Worm (Caenorhabditis elegans) whole organism, L3 larva: ENCODE data around the gene T28A11.17.

Experiments
- R02D3.7 ChIP-seq: fragments of 150-350 bp; optimal IDR thresholded peaks from 2 replicates; lab custom pipeline; 2014; ENCODE audit warnings: missing biosample characterization, missing genetic modification characterization
- ZK546.5 ChIP-seq: sonication (generic microtip); optimal IDR thresholded peaks from 2 replicates; lab custom pipeline; 2017; ENCODE audit warnings: missing biosample characterization, missing genetic modification characterization
- ama-1 ChIP-seq: fragments of 150-350 bp; optimal IDR thresholded peaks from 2 replicates; lab custom pipeline; 2018
- ceh-16 ChIP-seq: sonication (generic microtip); optimal IDR thresholded peaks from 2 replicates; lab custom pipeline; 2017; ENCODE audit warnings: missing biosample characterization, missing genetic modification characterization
- ceh-28 ChIP-seq: fragments of 150-350 bp; optimal IDR thresholded peaks from 2 replicates; lab custom pipeline; 2014; ENCODE audit warnings: missing biosample characterization, missing genetic modification reagents, missing genetic modification characterization
- ceh-82 ChIP-seq: fragments of 150-350 bp; optimal IDR thresholded peaks from 2 replicates; lab custom pipeline; 2014; ENCODE audit warnings: missing biosample characterization, missing genetic modification characterization
- daf-12 ChIP-seq: fragments of 150-350 bp; optimal IDR thresholded peaks from 2 replicates; lab custom pipeline; 2014; ENCODE audit warnings: missing biosample characterization, missing genetic modification reagents, missing genetic modification characterization
- egl-27 ChIP-seq: sonication (generic microtip); optimal IDR thresholded peaks from 4 replicates; lab custom pipeline; 2017; ENCODE audit warnings: missing biosample characterization, missing genetic modification reagents, missing genetic modification characterization
- egl-5 ChIP-seq: fragments of 150-350 bp; optimal IDR thresholded peaks from 2 replicates; lab custom pipeline; 2017; ENCODE audit warnings: missing biosample characterization, missing genetic modification reagents, missing genetic modification characterization, inconsistent platforms
- elt-1 ChIP-seq: fragments of 150-350 bp; optimal IDR thresholded peaks from 2 replicates; lab custom pipeline; 2014; ENCODE audit warnings: missing biosample characterization, missing genetic modification characterization
- elt-2 ChIP-seq: sonication (generic microtip); optimal IDR thresholded peaks from 2 replicates; lab custom pipeline; 2016; ENCODE audit warnings: missing genetic modification reagents, mild to moderate bottlenecking, missing genetic modification characterization, missing compliant biosample characterization
- elt-3 ChIP-seq, 3 experiments: fragments of 150-350 bp in 1 of 3; sonication (generic microtip) in 2 of 3; optimal IDR thresholded peaks; 2 replicates in 2 of 3; 4 replicates in 1 of 3; lab custom pipeline; 2014 to 2017; ENCODE audit warnings: missing biosample characterization in 3 of 3, missing genetic modification characterization in 3 of 3
- eor-1 ChIP-seq, 2 experiments: fragments of 150-350 bp; optimal IDR thresholded peaks; 2 replicates each; lab custom pipeline; 2014 to 2018; ENCODE audit warnings: missing biosample characterization in 2 of 2, missing genetic modification characterization in 2 of 2
- fkh-10 ChIP-seq: sonication (generic microtip); optimal IDR thresholded peaks from 2 replicates; lab custom pipeline; 2017; ENCODE audit warnings: missing biosample characterization, missing genetic modification reagents, missing genetic modification characterization
- fkh-2 ChIP-seq: fragments of 150-350 bp; optimal IDR thresholded peaks from 2 replicates; lab custom pipeline; 2014; ENCODE audit warnings: missing biosample characterization, missing genetic modification reagents, missing genetic modification characterization
- fos-1 ChIP-seq: fragments of 150-350 bp; optimal IDR thresholded peaks from 2 replicates; lab custom pipeline; 2014; ENCODE audit warnings: missing biosample characterization, missing genetic modification characterization
- hmg-11 ChIP-seq: sonication (generic microtip); optimal IDR thresholded peaks from 2 replicates; lab custom pipeline; 2016; ENCODE audit warnings: missing genetic modification characterization, missing compliant biosample characterization
- lin-15B ChIP-seq: fragments of 150-350 bp; optimal IDR thresholded peaks from 2 replicates; lab custom pipeline; 2014; ENCODE audit warnings: missing biosample characterization, missing genetic modification characterization
- lin-39 ChIP-seq: fragments of 150-350 bp; optimal IDR thresholded peaks from 2 replicates; lab custom pipeline; 2018; ENCODE audit warnings: missing biosample characterization, missing genetic modification reagents, missing genetic modification characterization
- mdl-1 ChIP-seq: fragments of 150-350 bp; optimal IDR thresholded peaks from 2 replicates; lab custom pipeline; 2014; ENCODE audit warnings: missing biosample characterization, missing genetic modification characterization
- mml-1 ChIP-seq: fragments of 150-350 bp; sonication (generic microtip); optimal IDR thresholded peaks from 3 replicates; lab custom pipeline; 2014; ENCODE audit warnings: missing biosample characterization, missing genetic modification characterization
- nhr-11 ChIP-seq: fragments of 150-350 bp; optimal IDR thresholded peaks from 2 replicates; lab custom pipeline; 2014; ENCODE audit warnings: missing biosample characterization, missing genetic modification characterization
- nhr-12 ChIP-seq: fragments of 150-350 bp; optimal IDR thresholded peaks from 2 replicates; lab custom pipeline; 2014; ENCODE audit warnings: missing biosample characterization, missing genetic modification characterization
- nhr-23 ChIP-seq: fragments of 150-350 bp; optimal IDR thresholded peaks from 2 replicates; lab custom pipeline; 2014; ENCODE audit warnings: missing biosample characterization, missing genetic modification reagents, missing genetic modification characterization
- nhr-237 ChIP-seq: fragments of 150-350 bp; optimal IDR thresholded peaks from 2 replicates; lab custom pipeline; 2014; ENCODE audit warnings: missing biosample characterization, missing genetic modification characterization
- nhr-25 ChIP-seq: sonication (generic microtip); optimal IDR thresholded peaks from 2 replicates; lab custom pipeline; 2017; ENCODE audit warnings: missing biosample characterization, missing genetic modification characterization
- nhr-28 ChIP-seq: fragments of 150-350 bp; optimal IDR thresholded peaks from 2 replicates; lab custom pipeline; 2014; ENCODE audit warnings: missing biosample characterization, missing genetic modification characterization
- nhr-76 ChIP-seq: fragments of 150-350 bp; sonication (generic microtip); optimal IDR thresholded peaks from 5 replicates; lab custom pipeline; 2014; ENCODE audit warnings: missing biosample characterization, missing genetic modification characterization
- nhr-77 ChIP-seq: fragments of 150-350 bp; optimal IDR thresholded peaks from 2 replicates; lab custom pipeline; 2014; ENCODE audit warnings: missing biosample characterization, missing genetic modification characterization
- pha-4 ChIP-seq: fragments of 150-350 bp; optimal IDR thresholded peaks from 2 replicates; lab custom pipeline; 2014; ENCODE audit warnings: missing biosample characterization, missing genetic modification reagents, missing genetic modification characterization
- sea-2 ChIP-seq: fragments of 150-350 bp; sonication (generic microtip); optimal IDR thresholded peaks from 4 replicates; lab custom pipeline; 2014; ENCODE audit warnings: missing biosample characterization, missing genetic modification reagents, missing genetic modification characterization
- skn-1 ChIP-seq: fragments of 150-350 bp; optimal IDR thresholded peaks from 2 replicates; lab custom pipeline; 2014; ENCODE audit warnings: missing biosample characterization, missing genetic modification characterization
- snpc-4 ChIP-seq: fragments of 150-350 bp; optimal IDR thresholded peaks from 2 replicates; lab custom pipeline; 2014; ENCODE audit warnings: missing biosample characterization, missing genetic modification characterization
- tbx-2 ChIP-seq: sonication (generic microtip); optimal IDR thresholded peaks from 2 replicates; lab custom pipeline; 2016; ENCODE audit warnings: mild to moderate bottlenecking, missing genetic modification characterization, missing compliant biosample characterization
- unc-39 ChIP-seq: sonication (generic microtip); optimal IDR thresholded peaks from 4 replicates; lab custom pipeline; 2017; ENCODE audit warnings: missing biosample characterization, missing genetic modification characterization
- unc-62 ChIP-seq: fragments of 150-350 bp; sonication (generic microtip); optimal IDR thresholded peaks from 4 replicates; lab custom pipeline; 2014; ENCODE audit warnings: missing biosample characterization, missing genetic modification reagents, missing genetic modification characterization
- zag-1 ChIP-seq: fragments of 150-350 bp; optimal IDR thresholded peaks from 2 replicates; lab custom pipeline; 2014; ENCODE audit warnings: missing biosample characterization, missing genetic modification characterization
- ztf-11 ChIP-seq: fragments of 150-350 bp; optimal IDR thresholded peaks from 2 replicates; lab custom pipeline; 2014; ENCODE audit warnings: missing biosample characterization, missing genetic modification characterization

Gene T28A11.17

DNA sequence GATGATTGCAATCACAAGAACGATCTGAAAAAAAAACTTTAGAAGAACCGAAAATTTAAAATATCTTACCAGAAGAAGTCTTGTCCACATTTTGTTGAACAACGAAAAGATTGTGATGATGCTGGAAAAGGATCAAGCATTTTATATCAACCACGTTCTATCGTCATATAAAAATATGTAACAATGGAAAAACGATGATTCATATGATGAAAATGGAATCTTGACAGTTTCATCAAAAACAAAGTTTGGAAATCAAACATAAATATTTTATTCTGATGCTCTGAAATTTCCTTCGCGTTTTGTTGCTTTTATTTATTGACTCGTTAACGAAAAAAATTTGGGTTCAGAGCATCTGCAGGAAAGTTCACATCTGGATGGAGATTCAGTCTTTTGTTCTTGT, 29.5 kb downstream of the T28A11.17 start, which contains the start of the genes K08D9.9 and str-16:
TSS of gene K08D9.9 (minus strand) at position 101 of the 400 bp plus-strand sequence.
TSS of gene str-16 (plus strand) at position 266 of the 400 bp plus-strand sequence.
- no peak for TF ChIP-seq nhr-23 (tag; lab: Kevin White, UChicago)
- TF ChIP-seq elt-2 (tag; lab: Kevin White, UChicago), result no peak
- TF ChIP-seq daf-12, result no peak
- no peak for TF ChIP-seq nhr-237 (tag; lab: Kevin White, UChicago)
- TF ChIP-seq snpc-4 (tag; lab: Kevin White, UChicago), result no peak
- TF ChIP-seq zag-1 (tag; lab: Kevin White, UChicago), result no peak
- TF ChIP-seq hmg-11 (tag; lab: Kevin White, UChicago), result no peak
- TF ChIP-seq ceh-16 (tag; lab: Kevin White, UChicago), result no peak
- no peak for TF ChIP-seq egl-5 (tag; lab: Kevin White, UChicago)
- TF ChIP-seq unc-62 (GFP tag; lab: Kevin White, UChicago), result no peak
- no peak for TF ChIP-seq mml-1 (tag; lab: Kevin White, UChicago)
- no peak for TF ChIP-seq fkh-10 (GFP tag; lab: Kevin White, UChicago)
- no peak for TF ChIP-seq pha-4
- no peak for TF ChIP-seq elt-1
- no peak for TF ChIP-seq nhr-11 (tag; lab: Kevin White, UChicago)
- no peak for TF ChIP-seq skn-1 (tag; lab: Kevin White, UChicago)
- no peak for TF ChIP-seq ama-1 (lab: Kevin White, UChicago)
- no peak for TF ChIP-seq sea-2 (GFP tag; lab: Kevin White, UChicago)
- TF ChIP-seq fkh-2 (tag; lab: Kevin White, UChicago), result no peak
- TF ChIP-seq egl-27 (tag; lab: Kevin White, UChicago), result no peak

DNA sequence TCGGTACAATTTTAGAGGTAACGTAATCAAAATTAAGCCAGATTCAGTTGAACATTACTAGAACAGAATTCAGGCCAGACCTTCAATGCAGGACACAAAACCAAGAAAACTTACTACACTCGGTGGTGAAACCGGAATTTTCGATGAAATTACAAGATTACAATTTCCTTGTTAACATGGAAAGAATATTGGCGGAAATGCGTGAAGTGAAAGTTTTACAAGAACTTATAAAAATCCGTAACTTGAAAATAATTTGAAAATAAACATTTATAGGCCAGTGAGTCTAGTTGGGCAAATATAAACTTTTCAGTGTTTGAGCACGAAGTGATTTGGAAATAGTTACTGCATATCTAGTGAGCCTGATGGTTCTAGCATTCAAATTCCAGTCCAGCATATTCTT, 31.2 kb downstream of the T28A11.17 start, which contains the start of gene K08D9.6:
TSS of gene K08D9.6 (minus strand) at position 101 of the 400 bp plus-strand sequence.
- TF ChIP-seq nhr-11 (tag; lab: Kevin White, UChicago), result no peak
- TF ChIP-seq snpc-4 (tag; lab: Kevin White, UChicago), result no peak
- no peak for TF ChIP-seq nhr-28 (tag; lab: Kevin White, UChicago)
- TF ChIP-seq ZK546.5, result no peak
- no peak for TF ChIP-seq lin-15B (tag; lab: Kevin White, UChicago)
- no peak for TF ChIP-seq pha-4
- TF ChIP-seq zag-1 (tag; lab: Kevin White, UChicago), result no peak
- no peak for TF ChIP-seq elt-1
- TF ChIP-seq unc-39, result no peak
- no peak for TF ChIP-seq daf-12
- TF ChIP-seq egl-27 (tag; lab: Kevin White, UChicago), result no peak
- TF ChIP-seq tbx-2 (tag; lab: Kevin White, UChicago), result no peak
- TF ChIP-seq skn-1 (tag; lab: Kevin White, UChicago), result no peak
- TF ChIP-seq nhr-237 (tag; lab: Kevin White, UChicago), result no peak
- no peak for TF ChIP-seq unc-62 (GFP tag; lab: Kevin White, UChicago)
- no peak for TF ChIP-seq R02D3.7 (tag; lab: Kevin White, UChicago)
- TF ChIP-seq nhr-25 (tag; lab: Kevin White, UChicago), result no peak
- no peak for TF ChIP-seq nhr-77 (tag; lab: Kevin White, UChicago)
- TF ChIP-seq ztf-11, result no peak
- no peak for TF ChIP-seq eor-1 (tag; optimal IDR thresholded peaks at IDR 0.05; lab: Kevin White, UChicago)

DNA sequence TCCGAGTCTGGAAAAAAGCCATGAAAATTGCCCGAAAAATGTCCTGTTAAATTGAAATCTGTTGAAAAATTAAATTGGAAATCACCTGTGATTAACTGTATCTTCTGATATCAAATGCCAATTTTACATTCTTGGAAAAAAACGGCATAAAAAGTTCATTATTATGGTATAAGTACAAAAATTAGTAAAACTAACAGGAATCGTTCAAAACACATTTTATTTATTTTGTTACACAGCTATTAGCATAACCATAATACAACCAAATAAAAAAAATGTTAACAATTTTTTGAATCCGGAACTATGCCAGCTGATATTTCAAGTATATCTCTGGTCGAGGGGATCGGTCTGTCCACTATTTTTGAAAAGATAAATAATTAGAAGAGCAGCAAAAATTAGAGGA, 35.5 kb downstream of the T28A11.17 start, which contains the start of gene K08D9.10:
TSS of gene K08D9.10 (plus strand) at position 301 of the 400 bp plus-strand sequence.
- TF ChIP-seq fos-1, result no peak
- TF ChIP-seq hmg-11 (tag; lab: Kevin White, UChicago), result no peak
- TF ChIP-seq eor-1 (tag; optimal IDR thresholded peaks at IDR 0.05; lab: Kevin White, UChicago), result no peak
- TF ChIP-seq daf-12, result no peak
- no peak for TF ChIP-seq lin-15B (tag; lab: Kevin White, UChicago)
- no peak for TF ChIP-seq ama-1 (lab: Kevin White, UChicago)
- TF ChIP-seq lin-39 (tag; lab: Kevin White, UChicago), result no peak
- TF ChIP-seq skn-1 (tag; lab: Kevin White, UChicago), result no peak
- TF ChIP-seq unc-62 (GFP tag; lab: Kevin White, UChicago), result no peak
- TF ChIP-seq mdl-1, result no peak
- TF ChIP-seq nhr-77 (tag; lab: Kevin White, UChicago), result no peak
- no peak for TF ChIP-seq egl-27 (tag; lab: Kevin White, UChicago)
- no peak for TF ChIP-seq nhr-28 (tag; lab: Kevin White, UChicago)

DNA sequence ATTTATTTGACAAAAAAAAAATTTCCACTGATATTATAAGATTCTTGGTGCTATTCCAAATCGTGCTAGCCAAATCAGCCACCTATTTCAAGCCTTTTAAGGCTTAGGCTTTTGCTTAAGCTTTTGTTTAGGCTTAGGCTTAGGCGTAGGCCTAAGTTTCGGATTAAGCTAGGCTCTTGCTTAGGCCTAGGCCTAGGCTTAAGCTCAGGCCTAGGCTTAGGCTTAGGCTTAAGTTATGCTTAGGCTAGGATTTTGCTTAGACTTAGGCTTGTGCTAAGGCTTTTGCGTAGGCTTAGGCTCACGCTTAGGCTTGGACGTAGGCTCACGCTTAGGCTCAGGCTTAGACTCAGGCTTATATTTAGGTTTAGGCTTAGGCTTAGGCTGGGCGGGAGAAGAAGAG, 35.9 kb downstream of the T28A11.17 start:
- no peak for TF ChIP-seq elt-1
- TF ChIP-seq nhr-237 (tag; lab: Kevin White, UChicago), result no peak
- TF ChIP-seq nhr-12 (tag; lab: Kevin White, UChicago), result no peak
- TF ChIP-seq nhr-76, result no peak
- no peak for TF ChIP-seq egl-27 (tag; lab: Kevin White, UChicago)
- no peak for TF ChIP-seq fos-1
- TF ChIP-seq egl-5 (tag; lab: Kevin White, UChicago), result no peak
- no peak for TF ChIP-seq elt-2 (tag; lab: Kevin White, UChicago)
- TF ChIP-seq elt-3 (tag; optimal IDR thresholded peaks at IDR 0.05; lab: Kevin White, UChicago), result no peak
- TF ChIP-seq ceh-28 (tag; lab: Kevin White, UChicago), result no peak
- TF ChIP-seq ceh-82, result no peak
- TF ChIP-seq nhr-11 (tag; lab: Kevin White, UChicago), result no peak
- no peak for TF ChIP-seq daf-12
- TF ChIP-seq nhr-77 (tag; lab: Kevin White, UChicago), result no peak
- no peak for TF ChIP-seq lin-15B (tag; lab: Kevin White, UChicago)
- TF ChIP-seq, all 47 proteins: peak for 0
